Worm (Caenorhabditis elegans) whole organism, early embryonic: ENCODE measurements around the gene fbxa-127.

ENCODE experiments used
- B0310.2 ChIP-seq: sonication (generic microtip); optimal IDR thresholded peaks from 2 replicates; lab custom pipeline; 2016; ENCODE audit warnings: mild to moderate bottlenecking, missing genetic modification characterization, missing compliant biosample characterization
- F13C5.2 ChIP-seq: sonication (generic microtip); optimal IDR thresholded peaks from 2 replicates; lab custom pipeline; 2017; ENCODE audit warnings: mild to moderate bottlenecking, missing genetic modification characterization, inconsistent platforms, missing compliant biosample characterization
- aly-1 ChIP-seq: sonication (generic microtip); optimal IDR thresholded peaks from 2 replicates; lab custom pipeline; 2016; ENCODE audit warnings: missing genetic modification characterization, missing compliant biosample characterization
- ama-1 ChIP-seq: fragments of 150-350 bp; optimal IDR thresholded peaks from 2 replicates; lab custom pipeline; 2014
- ceh-13 ChIP-seq: fragments of 200-800 bp; sonication (Bioruptor generic); optimal IDR thresholded peaks from 2 replicates; lab custom pipeline; 2018; ENCODE audit warnings: mild to moderate bottlenecking, missing genetic modification characterization, missing compliant biosample characterization
- ceh-36 ChIP-seq: sonication (generic microtip); optimal IDR thresholded peaks from 2 replicates; lab custom pipeline; 2016; ENCODE audit warnings: missing genetic modification characterization, inconsistent platforms, missing compliant biosample characterization
- ets-7 ChIP-seq: sonication (generic microtip); optimal IDR thresholded peaks from 2 replicates; lab custom pipeline; 2016; ENCODE audit warnings: missing genotype, missing genetic modification characterization, missing compliant biosample characterization
- flt-1 ChIP-seq: fragments of 200-800 bp; sonication (Bioruptor generic); IDR thresholded peaks from 2 replicates; pipeline ENCODE4 v1.3.6; 2022; ENCODE audit warnings: missing genetic modification characterization, missing compliant biosample characterization
- hmbx-1 ChIP-seq: sonication (generic microtip); optimal IDR thresholded peaks from 2 replicates; lab custom pipeline; 2016; ENCODE audit warnings: mild to moderate bottlenecking, missing genetic modification characterization, missing compliant biosample characterization
- hmg-4 ChIP-seq: fragments of 200-800 bp; sonication (Bioruptor generic); optimal IDR thresholded peaks from 2 replicates; lab custom pipeline; 2018; ENCODE audit warnings: mild to moderate bottlenecking, missing genetic modification characterization, missing compliant biosample characterization
- hnd-1 ChIP-seq: sonication (generic microtip); optimal IDR thresholded peaks from 2 replicates; lab custom pipeline; 2016; ENCODE audit warnings: missing genetic modification characterization, missing compliant biosample characterization
- pes-1 ChIP-seq: fragments of 200-800 bp; sonication (Bioruptor generic); IDR thresholded peaks from 2 replicates; pipeline ENCODE4 v1.3.6; 2022; ENCODE audit warnings: missing genetic modification reagents, missing genetic modification characterization, missing compliant biosample characterization
- scrt-1 ChIP-seq: fragments of 200-800 bp; sonication (Bioruptor generic); IDR thresholded peaks from 2 replicates; pipeline ENCODE4 v1.3.6; 2022; ENCODE audit warnings: missing genetic modification characterization, missing compliant biosample characterization
- sea-1 ChIP-seq: fragments of 200-800 bp; sonication (Bioruptor generic); conservative IDR thresholded peaks from 2 replicates; pipeline ENCODE4 v1.3.6; 2022; ENCODE audit warnings: missing genetic modification characterization, missing compliant biosample characterization
- tbx-11 ChIP-seq: fragments of 200-800 bp; sonication (Bioruptor generic); IDR thresholded peaks from 2 replicates; pipeline ENCODE4 v1.3.6; 2022; ENCODE audit warnings: missing genetic modification characterization, missing compliant biosample characterization
- tbx-37 ChIP-seq: fragments of 200-800 bp; sonication (Bioruptor generic); conservative IDR thresholded peaks from 2 replicates; pipeline ENCODE4 v1.3.6; 2022; ENCODE audit warnings: missing genetic modification reagents, missing genetic modification characterization, missing compliant biosample characterization
- tra-4 ChIP-seq: sonication (generic microtip); optimal IDR thresholded peaks from 2 replicates; lab custom pipeline; 2017; ENCODE audit warnings: missing genetic modification characterization, missing compliant biosample characterization

The fbxa-127 gene

DNA sequence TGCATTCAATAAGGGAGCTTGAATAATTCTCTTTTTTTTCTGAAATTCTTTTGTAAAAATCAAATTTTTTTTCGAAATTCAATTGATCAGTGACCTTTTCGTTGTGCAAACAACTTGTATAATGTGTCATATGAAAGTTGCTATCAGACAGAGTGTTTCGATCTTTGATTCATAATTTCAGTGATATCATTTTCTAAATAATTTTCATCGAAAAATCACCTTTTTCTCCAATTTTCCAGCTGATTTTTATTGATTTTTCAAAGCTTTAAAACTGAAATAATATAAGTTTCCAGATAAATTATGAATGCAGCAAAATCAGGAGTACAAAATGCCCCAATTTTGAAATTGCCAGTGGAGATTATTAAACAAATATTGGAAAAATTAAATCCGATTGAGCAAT, at the start of gene fbxa-127:
Gene fbxa-127, plus strand, starts transcription at position 301 of the 400 bp plus-strand sequence.
- TF ChIP-seq tbx-37 (GFP tag; lab: Robert Waterston, UW): no peak
- TF ChIP-seq F13C5.2: no peak
- TF ChIP-seq hmbx-1: no peak
- TF ChIP-seq flt-1 (GFP tag; lab: Robert Waterston, UW): no peak
- TF ChIP-seq ceh-36 (tag; lab: Kevin White, UChicago): no peak
- TF ChIP-seq ama-1: no peak
- no peak for TF ChIP-seq hnd-1 (tag; lab: Kevin White, UChicago)
- TF ChIP-seq pes-1 (GFP tag; lab: Robert Waterston, UW): no peak
- no peak for TF ChIP-seq sea-1
- TF ChIP-seq scrt-1 (GFP tag; lab: Robert Waterston, UW): no peak
- TF ChIP-seq B0310.2 (tag; lab: Kevin White, UChicago): no peak
- TF ChIP-seq aly-1 (tag; lab: Kevin White, UChicago): no peak
- TF ChIP-seq hmg-4 (GFP tag; lab: Kevin White, UChicago): no peak
- no peak for TF ChIP-seq ceh-13 (GFP tag; lab: Kevin White, UChicago)

- TF ChIP-seq sea-1 (no peak), ama-1 (no peak), aly-1 (tag; lab: Kevin White, UChicago) (no peak), tbx-37 (GFP tag; lab: Robert Waterston, UW) (no peak), hmbx-1 (no peak), hnd-1 (tag; lab: Kevin White, UChicago) (no peak), ceh-36 (tag; lab: Kevin White, UChicago) (no peak), flt-1 (GFP tag; lab: Robert Waterston, UW) (no peak), tra-4 (tag; lab: Kevin White, UChicago) (no peak), F13C5.2 (no peak), ceh-13 (GFP tag; lab: Kevin White, UChicago) (no peak)
These were observed 49.3 kb upstream of the fbxa-127 start, which contains the start of gene srz-103 for ce11 chrV:16679237-16679636. Gene srz-103, minus strand, starts transcription at chrV:16679337.

ce11 chrV:16679981-16680380, 48.5 kb upstream of the fbxa-127 start, which contains the start of gene srw-44:
Gene srw-44, plus strand, starts transcription at chrV:16680281.
- TF ChIP-seq scrt-1 (GFP tag; lab: Robert Waterston, UW): no peak
- TF ChIP-seq hnd-1 (tag; lab: Kevin White, UChicago): no peak
- no peak for TF ChIP-seq ceh-36 (tag; lab: Kevin White, UChicago)
- TF ChIP-seq tra-4 (tag; lab: Kevin White, UChicago): no peak
- no peak for TF ChIP-seq pes-1 (GFP tag; lab: Robert Waterston, UW)
- no peak for TF ChIP-seq flt-1 (GFP tag; lab: Robert Waterston, UW)
- no peak for TF ChIP-seq tbx-11 (GFP tag; lab: Robert Waterston, UW)
- no peak for TF ChIP-seq ama-1
- no peak for TF ChIP-seq ets-7 (tag; lab: Kevin White, UChicago)

DNA sequence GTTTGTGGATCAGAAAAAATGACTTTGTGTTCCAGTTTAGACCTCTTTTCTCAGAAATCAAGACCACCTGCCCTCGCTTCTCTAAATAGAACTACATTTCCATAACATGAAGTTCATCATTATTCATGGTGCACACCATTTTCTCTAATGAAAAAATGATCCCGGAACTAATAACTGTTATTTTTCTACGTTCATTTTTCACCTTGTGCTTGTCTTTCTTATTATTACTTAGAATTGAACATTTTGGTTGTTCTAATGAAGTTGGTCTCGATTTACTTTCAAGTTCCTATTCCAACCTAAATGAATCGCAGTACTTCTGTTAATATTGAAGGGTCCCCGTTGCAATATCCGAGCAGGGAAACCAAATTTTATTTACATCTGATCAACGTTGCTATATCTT, 45.6 kb upstream of the fbxa-127 start, which contains the start of gene srw-36:
Gene srw-36, plus strand, starts transcription at position 301 of the 400 bp plus-strand sequence.
- no peak for TF ChIP-seq hmg-4 (GFP tag; lab: Kevin White, UChicago)
- TF ChIP-seq B0310.2 (tag; lab: Kevin White, UChicago): no peak
- no peak for TF ChIP-seq aly-1 (tag; lab: Kevin White, UChicago)

ce11 chrV:16683359-16683758, 45.2 kb upstream of the fbxa-127 start:
- no peak for TF ChIP-seq scrt-1 (GFP tag; lab: Robert Waterston, UW)
- no peak for TF ChIP-seq B0310.2 (tag; lab: Kevin White, UChicago)
- TF ChIP-seq hmbx-1: no peak
- TF ChIP-seq ceh-36 (tag; lab: Kevin White, UChicago): no peak
- no peak for TF ChIP-seq flt-1 (GFP tag; lab: Robert Waterston, UW)
- TF ChIP-seq tra-4 (tag; lab: Kevin White, UChicago): no peak
- no peak for TF ChIP-seq tbx-11 (GFP tag; lab: Robert Waterston, UW)
- no peak for TF ChIP-seq ceh-13 (GFP tag; lab: Kevin White, UChicago)
- TF ChIP-seq tbx-37 (GFP tag; lab: Robert Waterston, UW): no peak
- no peak for TF ChIP-seq ama-1
- no peak for TF ChIP-seq sea-1
- TF ChIP-seq ets-7 (tag; lab: Kevin White, UChicago): no peak
- TF ChIP-seq hnd-1 (tag; lab: Kevin White, UChicago): no peak
- no peak for TF ChIP-seq hmg-4 (GFP tag; lab: Kevin White, UChicago)

DNA sequence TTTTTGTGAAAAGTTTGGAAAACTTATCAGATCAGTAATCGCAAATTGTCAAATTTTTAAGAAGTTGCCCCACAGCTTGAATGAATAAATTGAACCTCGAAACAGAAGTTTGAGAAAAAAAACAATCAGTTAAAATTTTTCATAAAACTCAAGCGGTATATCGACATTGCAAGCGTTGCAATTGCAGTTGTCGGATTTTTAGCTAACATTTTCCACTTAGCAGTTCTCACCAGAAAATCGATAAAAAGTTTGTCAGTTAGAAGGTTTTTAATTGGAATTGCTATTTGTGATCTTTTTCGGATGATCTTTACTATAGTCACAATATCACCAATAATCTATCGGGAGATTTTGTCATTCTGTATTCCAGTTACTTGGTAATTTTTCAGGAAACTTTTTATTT, 42.8 kb upstream of the fbxa-127 start, which contains the start of gene srw-43:
Gene srw-43, plus strand, starts transcription at position 301 of the 400 bp plus-strand sequence.
- no peak for TF ChIP-seq B0310.2 (tag; lab: Kevin White, UChicago)

- TF ChIP-seq ceh-36 (tag; lab: Kevin White, UChicago): no peak
- no peak for TF ChIP-seq hnd-1 (tag; lab: Kevin White, UChicago)
- no peak for TF ChIP-seq hmbx-1
- TF ChIP-seq sea-1: no peak
- no peak for TF ChIP-seq F13C5.2
- TF ChIP-seq ama-1: no peak
- TF ChIP-seq hmg-4 (GFP tag; lab: Kevin White, UChicago): no peak
- TF ChIP-seq ets-7 (tag; lab: Kevin White, UChicago): no peak
- no peak for TF ChIP-seq scrt-1 (GFP tag; lab: Robert Waterston, UW)
- TF ChIP-seq tra-4 (tag; lab: Kevin White, UChicago): no peak
- no peak for TF ChIP-seq B0310.2 (tag; lab: Kevin White, UChicago)
These were observed 41.3 kb upstream of the fbxa-127 start, which contains the start of gene srz-102 for ce11 chrV:16687227-16687626. Gene srz-102, plus strand, starts transcription at chrV:16687527.

ce11 chrV:16692988-16693387, 35.5 kb upstream of the fbxa-127 start:
- TF ChIP-seq ets-7 (tag; lab: Kevin White, UChicago): no peak
- no peak for TF ChIP-seq B0310.2 (tag; lab: Kevin White, UChicago)
- no peak for TF ChIP-seq flt-1 (GFP tag; lab: Robert Waterston, UW)
- TF ChIP-seq tbx-11 (GFP tag; lab: Robert Waterston, UW): no peak
- no peak for TF ChIP-seq hnd-1 (tag; lab: Kevin White, UChicago)
- TF ChIP-seq ceh-36 (tag; lab: Kevin White, UChicago): no peak
- no peak for TF ChIP-seq sea-1
- no peak for TF ChIP-seq pes-1 (GFP tag; lab: Robert Waterston, UW)
- no peak for TF ChIP-seq hmg-4 (GFP tag; lab: Kevin White, UChicago)
- TF ChIP-seq aly-1 (tag; lab: Kevin White, UChicago): no peak
- no peak for TF ChIP-seq ceh-13 (GFP tag; lab: Kevin White, UChicago)
- TF ChIP-seq F13C5.2: no peak
- no peak for TF ChIP-seq tra-4 (tag; lab: Kevin White, UChicago)
- TF ChIP-seq ama-1: no peak
- TF ChIP-seq scrt-1 (GFP tag; lab: Robert Waterston, UW): no peak
- no peak for TF ChIP-seq tbx-37 (GFP tag; lab: Robert Waterston, UW)
- no peak for TF ChIP-seq hmbx-1
